Worm (Caenorhabditis elegans): ENCODE data around the gene ptr-4.

The ptr-4 gene

DNA sequence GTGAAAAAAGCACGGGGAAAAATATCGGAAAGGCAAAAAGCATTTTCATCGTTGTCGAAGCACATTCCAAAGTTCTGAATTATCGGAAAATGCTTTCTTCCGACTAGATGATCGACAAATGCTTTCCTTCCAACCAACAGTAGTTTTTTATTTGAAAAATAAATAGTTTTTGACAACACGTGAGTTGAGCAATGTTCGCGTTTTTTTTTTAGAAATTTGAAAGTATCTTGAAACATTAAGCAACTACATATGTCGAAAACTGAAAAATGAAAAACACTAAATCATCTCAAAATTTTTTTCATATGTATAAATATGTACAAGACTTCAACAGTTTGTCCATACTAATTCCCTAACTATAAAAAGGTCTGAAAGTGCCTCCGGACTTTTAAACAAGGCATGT lies 26.2 kb downstream of the ptr-4 start, which contains the start of gene hsp-25:
Gene hsp-25, minus strand, starts transcription at position 101 of the 400 bp plus-strand sequence.
- TF ChIP-seq scrt-1 (GFP tag; IDR thresholded peaks at IDR 0.05) (no peak), hnd-1 (tag; optimal IDR thresholded peaks at IDR 0.05) (no peak), ama-1 (optimal IDR thresholded peaks at IDR 0.05) (no peak), ceh-13 (GFP tag; optimal IDR thresholded peaks at IDR 0.05) (no peak), F13C5.2 (tag; optimal IDR thresholded peaks at IDR 0.05) (no peak), tbx-11 (GFP tag; IDR thresholded peaks at IDR 0.05) (no peak), aly-1 (tag; optimal IDR thresholded peaks at IDR 0.05) (no peak), sea-1 (GFP tag; conservative IDR thresholded peaks at IDR 0.05) (no peak), pes-1 (GFP tag; IDR thresholded peaks at IDR 0.05) (no peak), tbx-37 (GFP tag; conservative IDR thresholded peaks at IDR 0.05) (no peak), ceh-36 (tag; optimal IDR thresholded peaks at IDR 0.05) (no peak), hmg-4 (GFP tag; optimal IDR thresholded peaks at IDR 0.05) (no peak), tra-4 (tag; optimal IDR thresholded peaks at IDR 0.05) (no peak), hmbx-1 (tag; optimal IDR thresholded peaks at IDR 0.05) (no peak), B0310.2 (tag; optimal IDR thresholded peaks at IDR 0.05) (no peak), ets-7 (tag; optimal IDR thresholded peaks at IDR 0.05) (no peak), flt-1 (GFP tag; IDR thresholded peaks at IDR 0.05) (no peak)

DNA sequence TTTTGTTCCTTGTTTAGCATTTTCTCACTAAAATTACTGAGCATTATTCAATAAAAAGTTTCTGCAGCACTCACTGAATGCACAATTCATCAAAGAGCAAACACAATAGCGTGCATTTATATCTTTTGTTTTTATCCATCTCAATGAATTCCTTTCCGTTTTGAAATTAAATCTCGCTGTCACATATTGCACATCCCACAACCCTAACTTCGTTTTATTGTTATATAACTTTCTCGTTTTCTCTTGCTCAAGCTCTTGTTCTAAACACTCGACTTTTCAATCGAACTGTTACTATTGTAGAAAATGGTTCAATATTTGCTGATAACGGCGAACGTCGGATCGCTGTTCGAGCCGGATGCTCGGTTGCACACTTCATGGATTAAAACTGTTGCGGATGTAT lies 34.6 kb downstream of the ptr-4 start, which contains the start of gene ipp-5:
Gene ipp-5, plus strand, starts transcription at position 301 of the 400 bp plus-strand sequence.
- TF ChIP-seq flt-1 (GFP tag; IDR thresholded peaks at IDR 0.05) (no peak), B0310.2 (tag; optimal IDR thresholded peaks at IDR 0.05) (no peak), hmbx-1 (tag; optimal IDR thresholded peaks at IDR 0.05) (no peak), aly-1 (tag; optimal IDR thresholded peaks at IDR 0.05) (no peak), hmg-4 (GFP tag; optimal IDR thresholded peaks at IDR 0.05) (no peak), ets-7 (tag; optimal IDR thresholded peaks at IDR 0.05) (no peak), F13C5.2 (tag; optimal IDR thresholded peaks at IDR 0.05) (no peak), tbx-11 (GFP tag; IDR thresholded peaks at IDR 0.05) (no peak), sea-1 (GFP tag; conservative IDR thresholded peaks at IDR 0.05) (no peak)

ce11 chrX:6029075-6029474 lies 36.7 kb downstream of the ptr-4 start:
- TF ChIP-seq tra-4 (tag; optimal IDR thresholded peaks at IDR 0.05) (no peak), hmg-4 (GFP tag; optimal IDR thresholded peaks at IDR 0.05) (no peak), ama-1 (optimal IDR thresholded peaks at IDR 0.05) (no peak), pes-1 (GFP tag; IDR thresholded peaks at IDR 0.05) (no peak), B0310.2 (tag; optimal IDR thresholded peaks at IDR 0.05) (no peak), tbx-11 (GFP tag; IDR thresholded peaks at IDR 0.05) (no peak), ceh-13 (GFP tag; optimal IDR thresholded peaks at IDR 0.05) (no peak), ets-7 (tag; optimal IDR thresholded peaks at IDR 0.05) (no peak), hmbx-1 (tag; optimal IDR thresholded peaks at IDR 0.05) (no peak), tbx-37 (GFP tag; conservative IDR thresholded peaks at IDR 0.05) (no peak), F13C5.2 (tag; optimal IDR thresholded peaks at IDR 0.05) (no peak), scrt-1 (GFP tag; IDR thresholded peaks at IDR 0.05) (no peak), hnd-1 (tag; optimal IDR thresholded peaks at IDR 0.05) (no peak), sea-1 (GFP tag; conservative IDR thresholded peaks at IDR 0.05) (no peak), aly-1 (tag; optimal IDR thresholded peaks at IDR 0.05) (no peak), ceh-36 (tag; optimal IDR thresholded peaks at IDR 0.05) (no peak)

DNA sequence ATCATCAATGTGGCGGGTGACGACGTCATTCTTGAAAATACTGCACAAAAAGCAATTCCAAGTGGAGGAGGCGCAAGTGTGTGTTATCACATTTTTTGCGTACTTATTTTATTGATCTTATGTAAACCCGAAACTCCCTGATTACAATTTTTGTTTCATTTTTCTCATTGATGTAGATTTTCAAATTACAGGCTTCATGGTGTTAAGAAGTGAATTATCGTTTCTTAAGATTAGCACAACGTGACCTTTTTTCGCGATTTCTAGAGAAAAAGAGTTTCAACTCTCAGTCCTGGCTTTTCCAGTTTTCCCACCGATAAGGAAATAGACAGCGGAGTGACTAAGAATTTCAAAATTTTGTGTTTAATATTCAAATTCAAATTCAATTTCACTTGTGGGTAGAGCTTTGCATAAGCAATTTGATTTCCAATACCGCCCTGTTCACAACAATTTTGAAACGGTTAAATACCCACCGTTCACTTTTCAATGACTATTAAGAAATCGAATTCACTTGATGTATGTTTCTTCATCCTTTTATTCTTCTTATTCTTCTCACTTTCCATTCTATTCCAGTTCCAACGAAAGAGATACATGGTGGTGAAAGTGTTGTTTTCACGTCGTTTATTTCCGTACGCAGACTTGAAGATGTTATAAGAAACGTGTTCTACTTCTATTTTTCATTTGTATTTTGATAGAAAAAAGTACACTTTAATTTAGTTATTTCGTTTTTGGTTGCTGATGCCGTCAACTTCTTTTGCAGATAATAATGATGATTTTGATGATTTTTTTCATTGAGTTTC lies 38.9 kb downstream of the ptr-4 start:
- TF ChIP-seq sea-1 (GFP tag; conservative IDR thresholded peaks at IDR 0.05) (no peak), ceh-13 (GFP tag; optimal IDR thresholded peaks at IDR 0.05) (no peak), tra-4 (tag; optimal IDR thresholded peaks at IDR 0.05) (no peak), hmbx-1 (tag; optimal IDR thresholded peaks at IDR 0.05) (no peak), F13C5.2 (tag; optimal IDR thresholded peaks at IDR 0.05) (no peak), tbx-37 (GFP tag; conservative IDR thresholded peaks at IDR 0.05) (no peak), B0310.2 (tag; optimal IDR thresholded peaks at IDR 0.05) (no peak), scrt-1 (GFP tag; IDR thresholded peaks at IDR 0.05) (no peak), hmg-4 (GFP tag; optimal IDR thresholded peaks at IDR 0.05) (no peak), hnd-1 (tag; optimal IDR thresholded peaks at IDR 0.05) (no peak), flt-1 (GFP tag; IDR thresholded peaks at IDR 0.05) (no peak), pes-1 (GFP tag; IDR thresholded peaks at IDR 0.05) (no peak), tbx-11 (GFP tag; IDR thresholded peaks at IDR 0.05) (no peak), ceh-36 (tag; optimal IDR thresholded peaks at IDR 0.05) (no peak), ama-1 (optimal IDR thresholded peaks at IDR 0.05) (no peak)

- TF ChIP-seq hmg-4 (GFP tag; optimal IDR thresholded peaks at IDR 0.05) = no peak
- TF ChIP-seq B0310.2 (tag; optimal IDR thresholded peaks at IDR 0.05) = no peak
- TF ChIP-seq tra-4 (tag; optimal IDR thresholded peaks at IDR 0.05) = no peak
- TF ChIP-seq tbx-11 (GFP tag; IDR thresholded peaks at IDR 0.05) = no peak
Measured at ce11 chrX:6024977-6025376, 40.8 kb downstream of the ptr-4 start.

DNA sequence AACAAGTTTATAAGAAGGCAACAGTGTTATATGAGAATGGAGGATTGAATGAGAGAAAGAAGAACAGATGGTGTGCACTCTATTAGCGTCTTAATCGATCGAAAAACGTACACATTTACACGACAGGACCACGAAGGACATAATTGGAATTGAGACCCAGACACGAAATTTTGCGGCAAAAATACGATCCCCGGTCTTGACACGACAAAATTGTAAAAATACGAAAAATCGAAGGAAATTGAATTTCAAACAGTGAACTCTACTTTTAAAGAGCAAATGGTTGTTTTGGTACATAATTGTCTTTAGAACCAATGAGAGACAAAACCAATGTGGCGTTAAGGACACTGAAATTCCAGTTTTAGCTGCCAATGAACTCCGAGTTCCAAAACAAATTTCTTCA lies 43.3 kb downstream of the ptr-4 start, which contains the start of gene lelo-3:
Gene lelo-3, minus strand, starts transcription at position 101 of the 400 bp plus-strand sequence.
- TF ChIP-seq pes-1 (GFP tag; IDR thresholded peaks at IDR 0.05) (no peak), tra-4 (tag; optimal IDR thresholded peaks at IDR 0.05) (no peak), tbx-11 (GFP tag; IDR thresholded peaks at IDR 0.05) (no peak), ama-1 (optimal IDR thresholded peaks at IDR 0.05) (no peak), ceh-13 (GFP tag; optimal IDR thresholded peaks at IDR 0.05) (no peak), hnd-1 (tag; optimal IDR thresholded peaks at IDR 0.05) (no peak), scrt-1 (GFP tag; IDR thresholded peaks at IDR 0.05) (no peak), hmbx-1 (tag; optimal IDR thresholded peaks at IDR 0.05) (no peak), tbx-37 (GFP tag; conservative IDR thresholded peaks at IDR 0.05) (no peak), ets-7 (tag; optimal IDR thresholded peaks at IDR 0.05) (no peak), B0310.2 (tag; optimal IDR thresholded peaks at IDR 0.05) (no peak), flt-1 (GFP tag; IDR thresholded peaks at IDR 0.05) (no peak), hmg-4 (GFP tag; optimal IDR thresholded peaks at IDR 0.05) (no peak), F13C5.2 (tag; optimal IDR thresholded peaks at IDR 0.05) (no peak), aly-1 (tag; optimal IDR thresholded peaks at IDR 0.05) (no peak), ceh-36 (tag; optimal IDR thresholded peaks at IDR 0.05) (no peak), sea-1 (GFP tag; conservative IDR thresholded peaks at IDR 0.05) (no peak)

- no peak for TF ChIP-seq pes-1 (GFP tag; IDR thresholded peaks at IDR 0.05)
- TF ChIP-seq aly-1 (tag; optimal IDR thresholded peaks at IDR 0.05) = no peak
- TF ChIP-seq scrt-1 (GFP tag; IDR thresholded peaks at IDR 0.05) = no peak
Measured at ce11 chrX:6020782-6021181, 45.0 kb downstream of the ptr-4 start.

Data from whole organism, early embryonic.